Fruit fly (Drosophila melanogaster): Measurements from ENCODE around the gene Sfp36F.

- TF ChIP-seq gl (tag; optimal IDR thresholded peaks at IDR 0.05) (no peak), CG14655 (GFP tag; optimal IDR thresholded peaks at IDR 0.05) (no peak), Pif1A (GFP tag; optimal IDR thresholded peaks at IDR 0.05) (no peak), CG15710 (tag; optimal IDR thresholded peaks at IDR 0.05) (no peak), EcR (GFP tag; optimal IDR thresholded peaks at IDR 0.05) (no peak)
Observed at dm6 chr2L:18257878-18258277, 34.4 kb upstream of the Sfp36F start, which contains the start of gene CG31788.

All from whole organism, pupa.